Fruit fly (Drosophila melanogaster) whole organism, wandering third instar larva: ENCODE results near the gene CG11537.

Source experiments
- Abd-B ChIP-seq: fragments of >200 bp; optimal IDR thresholded peaks from 2 replicates; lab custom pipeline; 2017; ENCODE audit warnings: missing biosample characterization, missing genetic modification characterization
- CG32264 ChIP-seq: fragments of 200-800 bp; sonication (Bioruptor generic); optimal IDR thresholded peaks from 2 replicates; lab custom pipeline; 2016; ENCODE audit warnings: missing biosample characterization, missing genetic modification characterization
- CG9705 ChIP-seq: fragments of 200-800 bp; sonication (Bioruptor generic); optimal IDR thresholded peaks from 2 replicates; lab custom pipeline; 2018; ENCODE audit warnings: missing biosample characterization, mild to moderate bottlenecking, missing genetic modification characterization
- CrebA ChIP-seq: fragments of 200-800 bp; sonication (Bioruptor generic); optimal IDR thresholded peaks from 2 replicates; lab custom pipeline; 2016; ENCODE audit warnings: missing biosample characterization, mild to moderate bottlenecking, missing genetic modification characterization, borderline replicate concordance
- Dfd ChIP-seq: fragments of >200 bp; optimal IDR thresholded peaks from 2 replicates; lab custom pipeline; 2017; ENCODE audit warnings: missing biosample characterization, missing genetic modification characterization
- HLH106 ChIP-seq: fragments of 200-800 bp; optimal IDR thresholded peaks from 3 replicates; lab custom pipeline; 2019; ENCODE audit warnings: missing biosample characterization, mild to moderate bottlenecking, missing genetic modification characterization, moderate library complexity
- Hr83 ChIP-seq: fragments of 200-300 bp; sonication (Bioruptor generic); optimal IDR thresholded peaks from 2 replicates; lab custom pipeline; 2016; ENCODE audit warnings: missing biosample characterization, mild to moderate bottlenecking, missing genetic modification characterization, moderate library complexity; ENCODE audit not compliant: poor library complexity, severe bottlenecking
- Jra ChIP-seq: sonication (Bioruptor generic); optimal IDR thresholded peaks from 2 replicates; lab custom pipeline; 2016; ENCODE audit warnings: missing biosample characterization, missing genetic modification characterization
- Mio ChIP-seq: sonication (Bioruptor generic); optimal IDR thresholded peaks from 2 replicates; lab custom pipeline; 2016; ENCODE audit warnings: missing biosample characterization, missing genetic modification characterization
- Myc ChIP-seq: fragments of >200 bp; optimal IDR thresholded peaks from 2 replicates; lab custom pipeline; 2017
- N ChIP-seq: fragments of >200 bp; optimal IDR thresholded peaks from 2 replicates; lab custom pipeline; 2018; ENCODE audit warnings: missing biosample characterization, missing external identifiers, missing genetic modification characterization
- OdsH ChIP-seq: fragments of 200-800 bp; sonication (Bioruptor generic); optimal IDR thresholded peaks from 2 replicates; lab custom pipeline; 2016; ENCODE audit warnings: missing biosample characterization, mild to moderate bottlenecking, missing genetic modification characterization
- Rel ChIP-seq, 2 experiments: fragments of 200-800 bp; sonication (Bioruptor generic) in 1 of 2; optimal IDR thresholded peaks; 2 replicates in 1 of 2; 3 replicates in 1 of 2; lab custom pipeline; 2016 to 2019; ENCODE audit warnings: mild to moderate bottlenecking in 2 of 2, missing biosample characterization in 2 of 2, missing genetic modification characterization in 2 of 2, moderate library complexity in 1 of 2
- Sp1 ChIP-seq: fragments of 200-800 bp; sonication (Bioruptor generic); optimal IDR thresholded peaks from 3 replicates; lab custom pipeline; 2019; ENCODE audit warnings: missing biosample characterization, mild to moderate bottlenecking, missing genetic modification characterization, moderate library complexity
- Vsx2 ChIP-seq: fragments of 200-300, 225-300 bp; sonication (Bioruptor generic); optimal IDR thresholded peaks from 2 replicates; lab custom pipeline; 2018; ENCODE audit warnings: missing biosample characterization, missing genetic modification characterization; ENCODE audit not compliant: partially characterized antibody
- br ChIP-seq: fragments of 200-800 bp; sonication (Bioruptor generic); optimal IDR thresholded peaks from 2 replicates; lab custom pipeline; 2016; ENCODE audit warnings: missing biosample characterization, missing genetic modification characterization
- brk ChIP-seq: fragments of 200-800 bp; sonication (Bioruptor generic); optimal IDR thresholded peaks from 2 replicates; lab custom pipeline; 2016; ENCODE audit warnings: missing biosample characterization, mild to moderate bottlenecking, missing genetic modification characterization
- dl ChIP-seq, 2 experiments: fragments of 175-275, 200-275 bp in 1 of 2; fragments of 200-275 bp in 1 of 2; sonication (Bioruptor generic); optimal IDR thresholded peaks; lab custom pipeline; 2018; ENCODE audit warnings: mild to moderate bottlenecking in 2 of 2, missing biosample characterization in 2 of 2, missing genetic modification characterization in 2 of 2, moderate library complexity in 2 of 2; ENCODE audit not compliant: partially characterized antibody in 2 of 2, insufficient read depth in 1 of 2
- dsf ChIP-seq: sonication (Bioruptor generic); optimal IDR thresholded peaks from 2 replicates; lab custom pipeline; 2016; ENCODE audit warnings: missing biosample characterization, missing genetic modification characterization, borderline replicate concordance
- ey ChIP-seq: fragments of 200-800 bp; sonication (Bioruptor generic); optimal IDR thresholded peaks from 2 replicates; lab custom pipeline; 2016; ENCODE audit warnings: missing biosample characterization, missing genetic modification characterization
- foxo ChIP-seq, 2 experiments: fragments of 200-800 bp; sonication (Bioruptor generic); optimal IDR thresholded peaks; 2 replicates in 1 of 2; 3 replicates in 1 of 2; lab custom pipeline; 2016 to 2017; ENCODE audit warnings: missing biosample characterization in 2 of 2, missing genetic modification characterization in 2 of 2
- fru ChIP-seq: fragments of 200-800 bp; sonication (Bioruptor generic); optimal IDR thresholded peaks from 3 replicates; lab custom pipeline; 2016; ENCODE audit warnings: missing biosample characterization, mild to moderate bottlenecking, missing genetic modification characterization
- h ChIP-seq: fragments of 200-800 bp; sonication (Bioruptor generic); optimal IDR thresholded peaks from 3 replicates; lab custom pipeline; 2016; ENCODE audit warnings: missing biosample characterization, mild to moderate bottlenecking, missing genetic modification characterization
- jim ChIP-seq: fragments of 175-275, 200-325 bp; sonication (Bioruptor generic); optimal IDR thresholded peaks from 2 replicates; lab custom pipeline; 2016; ENCODE audit warnings: missing biosample characterization, mild to moderate bottlenecking, missing genetic modification characterization
- psq ChIP-seq: fragments of 200-800 bp; sonication (Bioruptor generic); optimal IDR thresholded peaks from 3 replicates; lab custom pipeline; 2017; ENCODE audit warnings: missing biosample characterization, mild to moderate bottlenecking, missing genetic modification characterization, moderate library complexity
- rgr ChIP-seq: fragments of 200-800 bp; sonication (Bioruptor generic); optimal IDR thresholded peaks from 3 replicates; lab custom pipeline; 2016; ENCODE audit warnings: missing biosample characterization, mild to moderate bottlenecking, missing genetic modification characterization
- sv ChIP-seq: fragments of 200-800 bp; sonication (Bioruptor generic); optimal IDR thresholded peaks from 3 replicates; lab custom pipeline; 2016; ENCODE audit warnings: missing biosample characterization, missing genetic modification characterization
- tai ChIP-seq: sonication (Bioruptor generic); optimal IDR thresholded peaks from 2 replicates; lab custom pipeline; 2016; ENCODE audit warnings: missing biosample characterization, missing genetic modification characterization
- woc ChIP-seq: sonication (Bioruptor generic); optimal IDR thresholded peaks from 2 replicates; lab custom pipeline; 2016; ENCODE audit warnings: missing biosample characterization, mild to moderate bottlenecking, missing genetic modification characterization

The CG11537 gene

DNA sequence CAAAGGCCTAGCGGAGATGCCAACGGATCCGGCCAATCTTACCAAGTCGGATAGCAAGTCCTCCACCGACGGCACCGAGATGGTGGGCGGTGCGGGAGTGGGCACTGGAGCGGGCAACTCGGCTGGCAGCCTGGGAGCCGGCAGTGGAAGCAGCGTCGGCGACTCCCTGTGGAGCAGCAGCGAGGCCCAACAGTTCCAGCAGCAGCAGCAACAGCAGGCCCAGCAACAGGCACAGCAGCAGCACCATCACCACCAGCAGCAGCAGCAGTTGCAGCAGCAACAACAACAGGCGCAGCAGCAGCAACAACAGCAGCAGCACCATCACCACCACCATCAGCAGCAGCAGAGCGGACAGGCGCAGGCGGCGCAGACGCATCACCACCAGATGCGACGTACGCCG, 7.1 kb upstream of the CG11537 start:
- TF ChIP-seq woc: no peak
- TF ChIP-seq Abd-B (GFP tag; lab: Kevin White, UChicago): no peak
- peak; percentile 92 for TF ChIP-seq Dfd (GFP tag; lab: Kevin White, UChicago)
- TF ChIP-seq h: no peak
- TF ChIP-seq, all 38 proteins: peak for 1

- TF ChIP-seq Sp1 (GFP tag; lab: Kevin White, UChicago): peak; percentile 47
- no peak for TF ChIP-seq Myc
- TF ChIP-seq Rel (GFP tag; optimal IDR thresholded peaks at IDR 0.05; lab: Kevin White, UChicago): no peak
- TF ChIP-seq Rel (tag; optimal IDR thresholded peaks at IDR 0.05; lab: Kevin White, UChicago): peak; percentile 14
- TF ChIP-seq h: peak; percentile 9
- no peak for TF ChIP-seq CrebA
- peak; percentile 62 for TF ChIP-seq psq (GFP tag; lab: Kevin White, UChicago)
These were observed 6.0 kb upstream of the CG11537 start for dm6 chr3L:3149060-3149872.

DNA sequence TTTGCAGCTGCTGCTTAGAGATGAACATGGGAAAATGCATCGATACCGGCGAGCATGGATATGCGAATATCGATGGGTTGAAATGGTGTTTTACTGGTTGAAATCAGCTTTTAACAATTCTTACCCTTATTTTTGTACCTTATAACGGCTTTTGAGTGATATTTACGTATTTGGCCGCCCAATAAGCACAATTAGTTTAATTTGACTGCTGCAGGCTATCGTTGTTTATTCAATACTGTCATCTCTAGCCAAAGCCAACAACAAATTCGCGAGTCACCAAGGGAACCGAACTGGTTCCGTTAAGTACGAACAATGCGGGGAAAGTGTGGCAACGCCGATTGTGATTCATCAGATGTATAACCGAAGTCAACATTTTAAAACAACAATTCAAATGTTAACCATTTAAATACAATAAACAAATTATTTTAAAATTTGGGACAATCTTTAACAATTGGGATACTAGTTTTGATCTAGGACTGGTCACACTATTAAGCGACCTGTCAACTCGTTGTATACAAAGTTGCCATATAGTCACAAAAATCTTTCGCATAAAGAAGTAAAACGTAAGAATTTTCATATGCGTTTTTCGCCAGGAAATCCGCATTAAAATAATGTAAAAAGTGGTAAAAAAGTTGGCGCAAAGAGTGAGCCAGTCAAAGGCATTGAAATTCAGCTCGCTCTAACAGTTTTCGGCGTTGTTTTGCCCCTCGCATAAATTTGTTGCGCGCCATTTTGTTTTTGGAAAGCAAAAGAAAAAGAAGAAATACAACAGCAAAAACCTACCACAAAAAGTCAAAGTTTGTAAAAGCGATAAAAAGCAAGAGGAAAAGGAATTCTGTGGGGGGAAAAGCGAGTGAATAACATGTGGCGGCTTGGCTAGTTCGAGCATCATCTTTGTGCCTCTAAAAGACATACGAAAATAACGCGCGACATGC, 5.1 kb upstream of the CG11537 start, which contains the start of the genes Usp5 and BtbVII:
TSS of gene Usp5 (minus strand) at position 234 of the 935 bp plus-strand sequence.
TSS of gene BtbVII (plus strand) at position 522 of the 935 bp plus-strand sequence.
- TF ChIP-seq HLH106 (tag; lab: Kevin White, UChicago): peak; percentile 59
- TF ChIP-seq psq (GFP tag; lab: Kevin White, UChicago): peak; percentile 26
- no peak for TF ChIP-seq Rel (GFP tag; optimal IDR thresholded peaks at IDR 0.05; lab: Kevin White, UChicago)
- peak; percentile 2 for TF ChIP-seq Rel (tag; optimal IDR thresholded peaks at IDR 0.05; lab: Kevin White, UChicago)
- no peak for TF ChIP-seq tai
- TF ChIP-seq Myc: no peak
- peak; percentile 16 for TF ChIP-seq dsf (GFP tag; lab: Kevin White, UChicago)
- TF ChIP-seq Vsx2 (GFP tag; lab: Kevin White, UChicago): no peak
- peak; percentile 12 for TF ChIP-seq CG9705 (GFP tag; lab: Kevin White, UChicago)
- TF ChIP-seq CG32264 (GFP tag; lab: Kevin White, UChicago): peak; percentile 6
- TF ChIP-seq Jra (GFP tag; lab: Kevin White, UChicago): peak; percentile 65
- peak; percentile 44 for TF ChIP-seq Sp1 (GFP tag; lab: Kevin White, UChicago)
- peak in 1 of 2 experiments; percentile 76 for TF ChIP-seq foxo (GFP tag; optimal IDR thresholded peaks at IDR 0.05; lab: Kevin White, UChicago)
- TF ChIP-seq Hr83 (GFP tag; lab: Kevin White, UChicago): peak; percentile 30
- peak; percentile 65 for TF ChIP-seq ey (GFP tag; lab: Kevin White, UChicago)
- peak; percentile 68 for TF ChIP-seq rgr
- no peak for TF ChIP-seq dl (GFP tag; optimal IDR thresholded peaks at IDR 0.05; lab: Kevin White, UChicago; ENCODE audit: insufficient read depth in 1 of 2, partially characterized antibody in 2 of 2)
- peak; percentile 22 for TF ChIP-seq sv
- no peak for TF ChIP-seq Dfd (GFP tag; lab: Kevin White, UChicago)
- no peak for TF ChIP-seq brk (GFP tag; lab: Kevin White, UChicago)
- peak; percentile 69 for TF ChIP-seq OdsH (GFP tag; lab: Kevin White, UChicago)
- TF ChIP-seq h: peak; percentile 72
- TF ChIP-seq jim (GFP tag; lab: Kevin White, UChicago): no peak
- no peak for TF ChIP-seq Mio (GFP tag; lab: Kevin White, UChicago)
- peak; percentile 76 for TF ChIP-seq br (GFP tag; lab: Kevin White, UChicago)
- TF ChIP-seq N: no peak
- peak; percentile 58 for TF ChIP-seq fru (GFP tag; lab: Kevin White, UChicago)
